Worm (Caenorhabditis elegans) whole organism, L3 larva: ENCODE results near the gene hgrs-1.

ENCODE experiments used
- ceh-28 ChIP-seq: fragments of 150-350 bp; optimal IDR thresholded peaks from 2 replicates; lab custom pipeline; 2014; ENCODE audit warnings: missing biosample characterization, missing genetic modification reagents, missing genetic modification characterization
- ceh-82 ChIP-seq: fragments of 150-350 bp; optimal IDR thresholded peaks from 2 replicates; lab custom pipeline; 2014; ENCODE audit warnings: missing biosample characterization, missing genetic modification characterization
- daf-12 ChIP-seq: fragments of 150-350 bp; optimal IDR thresholded peaks from 2 replicates; lab custom pipeline; 2014; ENCODE audit warnings: missing biosample characterization, missing genetic modification reagents, missing genetic modification characterization
- egl-27 ChIP-seq: sonication (generic microtip); optimal IDR thresholded peaks from 4 replicates; lab custom pipeline; 2017; ENCODE audit warnings: missing biosample characterization, missing genetic modification reagents, missing genetic modification characterization
- jun-1 ChIP-seq: fragments of 150-350 bp; optimal IDR thresholded peaks from 2 replicates; lab custom pipeline; 2014; ENCODE audit warnings: missing biosample characterization, missing genetic modification reagents, missing genetic modification characterization
- lin-39 ChIP-seq: fragments of 150-350 bp; optimal IDR thresholded peaks from 2 replicates; lab custom pipeline; 2018; ENCODE audit warnings: missing biosample characterization, missing genetic modification reagents, missing genetic modification characterization
- nfya-1 ChIP-seq: sonication (generic microtip); optimal IDR thresholded peaks from 2 replicates; lab custom pipeline; 2017; ENCODE audit warnings: missing genetic modification characterization, mild to moderate bottlenecking, missing compliant biosample characterization, antibody characterized with exemption, moderate library complexity; ENCODE audit not compliant: insufficient read depth
- nhr-11 ChIP-seq: fragments of 150-350 bp; optimal IDR thresholded peaks from 2 replicates; lab custom pipeline; 2014; ENCODE audit warnings: missing biosample characterization, missing genetic modification characterization
- pha-4 ChIP-seq: fragments of 150-350 bp; optimal IDR thresholded peaks from 2 replicates; lab custom pipeline; 2014; ENCODE audit warnings: missing biosample characterization, missing genetic modification reagents, missing genetic modification characterization
- pqm-1 ChIP-seq: fragments of 150-350 bp; optimal IDR thresholded peaks from 2 replicates; lab custom pipeline; 2017; ENCODE audit warnings: missing biosample characterization, missing genetic modification characterization, inconsistent platforms
- tbx-2 ChIP-seq: sonication (generic microtip); optimal IDR thresholded peaks from 2 replicates; lab custom pipeline; 2016; ENCODE audit warnings: mild to moderate bottlenecking, missing genetic modification characterization, missing compliant biosample characterization
- zag-1 ChIP-seq: fragments of 150-350 bp; optimal IDR thresholded peaks from 2 replicates; lab custom pipeline; 2014; ENCODE audit warnings: missing biosample characterization, missing genetic modification characterization
- ztf-11 ChIP-seq: fragments of 150-350 bp; optimal IDR thresholded peaks from 2 replicates; lab custom pipeline; 2014; ENCODE audit warnings: missing biosample characterization, missing genetic modification characterization

ce11 chrIV:8243170-8243569 lies 37.3 kb upstream of the hgrs-1 start:
- TF ChIP-seq ceh-28 (tag; lab: Kevin White, UChicago) (no peak), tbx-2 (no peak), lin-39 (no peak), daf-12 (tag; lab: Kevin White, UChicago) (no peak), egl-27 (tag; lab: Kevin White, UChicago) (no peak), ztf-11 (tag; lab: Kevin White, UChicago) (no peak), pha-4 (tag; lab: Kevin White, UChicago) (no peak), ceh-82 (tag; lab: Kevin White, UChicago) (no peak), jun-1 (no peak), zag-1 (tag; lab: Kevin White, UChicago) (no peak), nfya-1 (tag; lab: Kevin White, UChicago) (no peak), nhr-11 (tag; lab: Kevin White, UChicago) (no peak), pqm-1 (no peak)
